Worm (Caenorhabditis elegans): Measurements from ENCODE around the gene C32H11.3.
A peak's percentile ranks its signal among the peaks of the same experiment; 100 is the strongest.

Gene C32H11.3

ce11 chrIV:12936221-12936776 is 17.9 kb downstream of the C32H11.3 start, which contains the start of the genes cld-1 and dod-21:
cld-1 (minus strand) TSS chrIV:12936271.
dod-21 (plus strand) TSS chrIV:12936738.
- TF ChIP-seq elt-2 (tag; optimal IDR thresholded peaks at IDR 0.05) (peak; percentile 70), pag-3 (tag; optimal IDR thresholded peaks at IDR 0.05; ENCODE audit: borderline replicate concordance) (no peak)

- TF ChIP-seq pat-9 (tag; optimal IDR thresholded peaks at IDR 0.05) (no peak), ceh-6 (GFP tag; optimal IDR thresholded peaks at IDR 0.05) (no peak), unc-3 (GFP tag; conservative IDR thresholded peaks at IDR 0.05) (no peak), unc-3 (tag; optimal IDR thresholded peaks at IDR 0.05) (no peak), ceh-2 (tag; optimal IDR thresholded peaks at IDR 0.05) (no peak), nhr-11 (tag; optimal IDR thresholded peaks at IDR 0.05) (no peak), ceh-45 (GFP tag; IDR thresholded peaks at IDR 0.05) (no peak), rnt-1 (tag; optimal IDR thresholded peaks at IDR 0.05) (no peak), ref-2 (tag; optimal IDR thresholded peaks at IDR 0.05) (no peak), syd-9 (tag; optimal IDR thresholded peaks at IDR 0.05) (no peak), K09A11.1 (tag; optimal IDR thresholded peaks at IDR 0.05; ENCODE audit: insufficient read depth) (no peak), pag-3 (tag; optimal IDR thresholded peaks at IDR 0.05; ENCODE audit: borderline replicate concordance) (no peak), hlh-8 (tag; optimal IDR thresholded peaks at IDR 0.05) (no peak), ceh-9 (tag; optimal IDR thresholded peaks at IDR 0.05) (no peak), ceh-31 (tag; optimal IDR thresholded peaks at IDR 0.05) (no peak)
These were observed 22.9 kb downstream of the C32H11.3 start, which contains the start of gene dod-24 for ce11 chrIV:12941254-12941653. dod-24 (minus strand) TSS chrIV:12941354.

- no peak for TF ChIP-seq ahr-1 (tag; optimal IDR thresholded peaks at IDR 0.05)
- no peak for TF ChIP-seq ceh-18 (tag; optimal IDR thresholded peaks at IDR 0.05)
- no peak for TF ChIP-seq hlh-6 (tag; optimal IDR thresholded peaks at IDR 0.05)
- TF ChIP-seq zip-5 (tag; optimal IDR thresholded peaks at IDR 0.05) = no peak
- no peak for TF ChIP-seq syd-9 (tag; optimal IDR thresholded peaks at IDR 0.05)
- TF ChIP-seq ceh-6 (GFP tag; optimal IDR thresholded peaks at IDR 0.05) = no peak
- no peak for TF ChIP-seq ceh-19 (GFP tag; optimal IDR thresholded peaks at IDR 0.05)
- no peak for TF ChIP-seq C38D4.7 (GFP tag; optimal IDR thresholded peaks at IDR 0.05)
- no peak for TF ChIP-seq odd-2 (tag; optimal IDR thresholded peaks at IDR 0.05)
- TF ChIP-seq ttx-3 (tag; optimal IDR thresholded peaks at IDR 0.05) = no peak
- no peak for TF ChIP-seq gmeb-2 (tag; optimal IDR thresholded peaks at IDR 0.05)
These were observed 24.3 kb downstream of the C32H11.3 start, which contains the start of gene dct-19 for ce11 chrIV:12942633-12943032. dct-19 (plus strand) TSS chrIV:12942933.

- TF ChIP-seq hlh-8 (tag; optimal IDR thresholded peaks at IDR 0.05) (no peak), C38D4.7 (GFP tag; optimal IDR thresholded peaks at IDR 0.05) (no peak), npax-4 (tag; optimal IDR thresholded peaks at IDR 0.05) (no peak), Y22D7AL.16 (tag; optimal IDR thresholded peaks at IDR 0.05) (no peak), pha-4 (tag; optimal IDR thresholded peaks at IDR 0.05) (no peak), ama-1 (optimal IDR thresholded peaks at IDR 0.05) (no peak), sdc-2 (tag; optimal IDR thresholded peaks at IDR 0.05) (no peak), unc-86 (tag; optimal IDR thresholded peaks at IDR 0.05) (no peak), sox-2 (GFP tag; IDR thresholded peaks at IDR 0.05) (no peak), madf-2 (tag; optimal IDR thresholded peaks at IDR 0.05) (no peak), pax-1 (tag; optimal IDR thresholded peaks at IDR 0.05) (no peak), unc-3 (GFP tag; conservative IDR thresholded peaks at IDR 0.05) (no peak), unc-3 (tag; optimal IDR thresholded peaks at IDR 0.05) (no peak), hlh-15 (tag; optimal IDR thresholded peaks at IDR 0.05) (no peak), ceh-6 (GFP tag; optimal IDR thresholded peaks at IDR 0.05) (no peak)
These were observed 28.1 kb downstream of the C32H11.3 start, which contains the start of gene F55G11.1 for ce11 chrIV:12946488-12946887. F55G11.1 (minus strand) TSS chrIV:12946588.

- TF ChIP-seq unc-86 (tag; optimal IDR thresholded peaks at IDR 0.05) = no peak
- TF ChIP-seq hlh-15 (tag; optimal IDR thresholded peaks at IDR 0.05) = no peak
- no peak for TF ChIP-seq gmeb-2 (tag; optimal IDR thresholded peaks at IDR 0.05)
- TF ChIP-seq sox-2 (GFP tag; IDR thresholded peaks at IDR 0.05) = no peak
- no peak for TF ChIP-seq syd-9 (tag; optimal IDR thresholded peaks at IDR 0.05)
- TF ChIP-seq ahr-1 (tag; optimal IDR thresholded peaks at IDR 0.05) = no peak
- TF ChIP-seq C38D4.7 (GFP tag; optimal IDR thresholded peaks at IDR 0.05) = no peak
- no peak for TF ChIP-seq ets-4 (tag; optimal IDR thresholded peaks at IDR 0.05)
- TF ChIP-seq ztf-16 (tag; optimal IDR thresholded peaks at IDR 0.05) = no peak
- TF ChIP-seq pax-1 (tag; optimal IDR thresholded peaks at IDR 0.05) = no peak
- TF ChIP-seq ceh-18 (tag; optimal IDR thresholded peaks at IDR 0.05) = no peak
- no peak for TF ChIP-seq ceh-22 (tag; optimal IDR thresholded peaks at IDR 0.05)
- no peak for TF ChIP-seq npax-4 (tag; optimal IDR thresholded peaks at IDR 0.05)
- no peak for TF ChIP-seq fkh-10 (GFP tag; optimal IDR thresholded peaks at IDR 0.05)
These were observed 30.1 kb downstream of the C32H11.3 start, which contains the start of gene F55G11.10 for ce11 chrIV:12948470-12948869. F55G11.10 (plus strand) TSS chrIV:12948770.
